Fruit fly (Drosophila melanogaster) Kc167 (cell line): ENCODE data around the gene Rab3-GAP.

Source experiments
- Myc ChIP-seq: fragments of >200 bp; optimal IDR thresholded peaks from 2 replicates; lab custom pipeline; 2017; ENCODE audit warnings: missing external identifiers
- Sin3A ChIP-seq: fragments of >200 bp; optimal IDR thresholded peaks from 2 replicates; lab custom pipeline; 2018; ENCODE audit warnings: missing external identifiers
- h ChIP-seq: fragments of >200 bp; optimal IDR thresholded peaks from 3 replicates; lab custom pipeline; 2018; ENCODE audit warnings: missing external identifiers
- insv ChIP-seq: fragments of >200 bp; optimal IDR thresholded peaks from 3 replicates; lab custom pipeline; 2018; ENCODE audit warnings: missing external identifiers
- psq ChIP-seq: fragments of >200 bp; optimal IDR thresholded peaks from 2 replicates; lab custom pipeline; 2017; ENCODE audit warnings: missing external identifiers
- ttk ChIP-seq: sonication (Bioruptor generic); optimal IDR thresholded peaks from 2 replicates; lab custom pipeline; 2017; ENCODE audit warnings: missing external identifiers

dm6 chr2L:12092041-12092440 is 29.1 kb upstream of the Rab3-GAP start:
- no peak for TF ChIP-seq psq (lab: Kevin White, UChicago)
- no peak for TF ChIP-seq insv (lab: Kevin White, UChicago)
- no peak for TF ChIP-seq ttk (lab: Kevin White, UChicago)
- no peak for TF ChIP-seq Myc
- TF ChIP-seq Sin3A: no peak
- TF ChIP-seq h (lab: Kevin White, UChicago): no peak
